Fruit fly (Drosophila melanogaster) whole organism, prepupa: ENCODE data around the gene drn.

Source experiments
- Blimp-1 ChIP-seq: fragments of 200-800 bp; sonication (Bioruptor generic); optimal IDR thresholded peaks from 3 replicates; lab custom pipeline; 2017; ENCODE audit warnings: missing biosample characterization, missing genetic modification characterization, mild to moderate bottlenecking, moderate library complexity, missing genetic modification reagents
- CG10631 ChIP-seq: fragments of 200-800 bp; sonication (Bioruptor generic); optimal IDR thresholded peaks from 2 replicates; lab custom pipeline; 2016; ENCODE audit warnings: missing biosample characterization, missing genetic modification characterization
- CG10669 ChIP-seq: fragments of 200-800 bp; sonication (Bioruptor generic); optimal IDR thresholded peaks from 3 replicates; lab custom pipeline; 2018; ENCODE audit warnings: missing biosample characterization, mild to moderate bottlenecking, missing genetic modification characterization, moderate library complexity
- CG11294 ChIP-seq: fragments of 200-800 bp; sonication (Bioruptor generic); IDR thresholded peaks from 2 replicates; pipeline ENCODE4 v1.3.6; 2022; ENCODE audit warnings: missing biosample characterization, missing genetic modification characterization
- CG11762 ChIP-seq: fragments of 200-800 bp; sonication (Bioruptor generic); optimal IDR thresholded peaks from 3 replicates; lab custom pipeline; 2016; ENCODE audit warnings: missing biosample characterization, missing genetic modification characterization; ENCODE audit not compliant: insufficient read depth
- CG1621 ChIP-seq: fragments of 200-800 bp; sonication (Bioruptor generic); optimal IDR thresholded peaks from 3 replicates; lab custom pipeline; 2018; ENCODE audit warnings: missing biosample characterization, mild to moderate bottlenecking, missing genetic modification characterization
- CG16779 ChIP-seq: fragments of 200-800 bp; sonication (Bioruptor generic); optimal IDR thresholded peaks from 3 replicates; lab custom pipeline; 2017; ENCODE audit warnings: missing biosample characterization, mild to moderate bottlenecking, missing genetic modification characterization
- CG3032 ChIP-seq: fragments of 200-800 bp; optimal IDR thresholded peaks from 2 replicates; lab custom pipeline; 2019; ENCODE audit warnings: missing biosample characterization, mild to moderate bottlenecking, missing genetic modification characterization, moderate library complexity
- CG31627 ChIP-seq: fragments of 200-800 bp; sonication (Bioruptor generic); optimal IDR thresholded peaks from 3 replicates; lab custom pipeline; 2016; ENCODE audit warnings: missing biosample characterization, missing genetic modification characterization
- CG32006 ChIP-seq: fragments of 200-800 bp; sonication (Bioruptor generic); optimal IDR thresholded peaks from 3 replicates; lab custom pipeline; 2017; ENCODE audit warnings: missing biosample characterization, mild to moderate bottlenecking, missing genetic modification characterization
- CG34406 ChIP-seq: fragments of 200-800 bp; sonication (Bioruptor generic); optimal IDR thresholded peaks from 3 replicates; lab custom pipeline; 2016; ENCODE audit warnings: missing biosample characterization, missing genetic modification characterization
- CG3919 ChIP-seq: fragments of 200-800 bp; sonication (Bioruptor generic); optimal IDR thresholded peaks from 3 replicates; lab custom pipeline; 2016; ENCODE audit warnings: missing biosample characterization, missing genetic modification characterization
- CG4318 ChIP-seq: fragments of 200-800 bp; sonication (Bioruptor generic); optimal IDR thresholded peaks from 3 replicates; lab custom pipeline; 2017; ENCODE audit warnings: missing biosample characterization, mild to moderate bottlenecking, missing genetic modification characterization
- CG6163 ChIP-seq: fragments of 200-800 bp; sonication (Bioruptor generic); IDR thresholded peaks from 3 replicates; pipeline ENCODE4 v1.3.6; 2022; ENCODE audit warnings: missing biosample characterization, missing genetic modification characterization
- CG6276 ChIP-seq: fragments of 200-800 bp; sonication (Bioruptor generic); optimal IDR thresholded peaks from 2 replicates; lab custom pipeline; 2017; ENCODE audit warnings: missing biosample characterization, mild to moderate bottlenecking, missing genetic modification characterization
- CG6808 ChIP-seq: fragments of 200-800 bp; sonication (Bioruptor generic); optimal IDR thresholded peaks from 3 replicates; lab custom pipeline; 2017; ENCODE audit warnings: missing biosample characterization, missing genetic modification characterization, mild to moderate bottlenecking, moderate library complexity, missing genetic modification reagents
- CG7368 ChIP-seq: fragments of 200-800 bp; sonication (Bioruptor generic); optimal IDR thresholded peaks from 3 replicates; lab custom pipeline; 2016; ENCODE audit warnings: missing biosample characterization, missing genetic modification characterization
- CG8119 ChIP-seq: fragments of 200-800 bp; sonication (Bioruptor generic); IDR thresholded peaks from 3 replicates; pipeline ENCODE4 v1.3.6; 2022; ENCODE audit warnings: missing biosample characterization, missing genetic modification characterization
- CG8319 ChIP-seq: fragments of 200-800 bp; sonication (Bioruptor generic); optimal IDR thresholded peaks from 3 replicates; lab custom pipeline; 2016; ENCODE audit warnings: missing biosample characterization, missing genetic modification characterization
- CG8632 ChIP-seq: fragments of 200-800 bp; sonication (Bioruptor generic); optimal IDR thresholded peaks from 3 replicates; lab custom pipeline; 2016; ENCODE audit warnings: missing biosample characterization, missing genetic modification characterization
- Eip75B ChIP-seq: fragments of 200-800 bp; sonication (Bioruptor generic); optimal IDR thresholded peaks from 3 replicates; lab custom pipeline; 2016; ENCODE audit warnings: missing biosample characterization, missing genetic modification characterization
- Eip78C ChIP-seq: fragments of 200-800 bp; sonication (Bioruptor generic); peaks from one replicate; lab custom pipeline; 2016; ENCODE audit warnings: missing biosample characterization, missing genetic modification characterization
- Eip93F ChIP-seq: fragments of 200-800 bp; sonication (Bioruptor generic); optimal IDR thresholded peaks from 2 replicates; lab custom pipeline; 2016; ENCODE audit warnings: missing biosample characterization, mild to moderate bottlenecking, missing genetic modification characterization
- Hr38 ChIP-seq: sonication (Bioruptor generic); optimal IDR thresholded peaks from 2 replicates; lab custom pipeline; 2016; ENCODE audit warnings: missing biosample characterization, missing genetic modification characterization
- Hr39 ChIP-seq: fragments of 200-800 bp; sonication (Bioruptor generic); optimal IDR thresholded peaks from 2 replicates; lab custom pipeline; 2016; ENCODE audit warnings: missing biosample characterization, missing genetic modification characterization
- Lpt ChIP-seq: fragments of 200-800 bp; sonication (Bioruptor generic); optimal IDR thresholded peaks from 3 replicates; lab custom pipeline; 2016; ENCODE audit warnings: missing biosample characterization, missing genetic modification characterization
- Met ChIP-seq: fragments of 200-800 bp; sonication (Bioruptor generic); optimal IDR thresholded peaks from 3 replicates; lab custom pipeline; 2016; ENCODE audit warnings: missing biosample characterization, missing genetic modification characterization
- OdsH ChIP-seq: fragments of 200-800 bp; sonication (Bioruptor generic); optimal IDR thresholded peaks from 3 replicates; lab custom pipeline; 2016; ENCODE audit warnings: missing biosample characterization, missing genetic modification characterization
- Smox ChIP-seq: fragments of 200-800 bp; sonication (Bioruptor generic); optimal IDR thresholded peaks from 3 replicates; lab custom pipeline; 2016; ENCODE audit warnings: missing biosample characterization, missing genetic modification characterization
- Sox102F ChIP-seq: fragments of 200-800 bp; sonication (Bioruptor generic); optimal IDR thresholded peaks from 2 replicates; lab custom pipeline; 2016; ENCODE audit warnings: missing biosample characterization, mild to moderate bottlenecking, missing genetic modification characterization
- Sox14 ChIP-seq: fragments of 200-800 bp; sonication (Bioruptor generic); optimal IDR thresholded peaks from 3 replicates; lab custom pipeline; 2016; ENCODE audit warnings: missing biosample characterization, missing genetic modification characterization
- Sox15 ChIP-seq: fragments of 200-800 bp; sonication (Bioruptor generic); optimal IDR thresholded peaks from 3 replicates; lab custom pipeline; 2016; ENCODE audit warnings: missing biosample characterization, missing genetic modification characterization
- achi ChIP-seq: fragments of 200-800 bp; sonication (Bioruptor generic); optimal IDR thresholded peaks from 3 replicates; lab custom pipeline; 2016; ENCODE audit warnings: missing biosample characterization, missing genetic modification characterization
- acj6 ChIP-seq: fragments of 200-800 bp; sonication (Bioruptor generic); optimal IDR thresholded peaks from 3 replicates; lab custom pipeline; 2016; ENCODE audit warnings: missing biosample characterization, missing genetic modification characterization
- cyc ChIP-seq: fragments of 200-800 bp; sonication (Bioruptor generic); optimal IDR thresholded peaks from 3 replicates; lab custom pipeline; 2016; ENCODE audit warnings: missing biosample characterization, missing genetic modification characterization
- dac ChIP-seq: fragments of 200-800 bp; sonication (Bioruptor generic); optimal IDR thresholded peaks from 2 replicates; lab custom pipeline; 2017; ENCODE audit warnings: missing biosample characterization, mild to moderate bottlenecking, missing genetic modification characterization
- dsx ChIP-seq: fragments of 200-800 bp; optimal IDR thresholded peaks from 3 replicates; lab custom pipeline; 2019; ENCODE audit warnings: missing biosample characterization, mild to moderate bottlenecking, missing genetic modification characterization, moderate library complexity; ENCODE audit not compliant: poor library complexity, severe bottlenecking
- eg ChIP-seq: fragments of 200-800 bp; sonication (Bioruptor generic); IDR thresholded peaks from 3 replicates; pipeline ENCODE4 v1.3.6; 2022; ENCODE audit warnings: missing biosample characterization, missing genetic modification characterization
- esn ChIP-seq: fragments of 200-800 bp; sonication (Bioruptor generic); optimal IDR thresholded peaks from 2 replicates; lab custom pipeline; 2016; ENCODE audit warnings: missing biosample characterization, mild to moderate bottlenecking, missing genetic modification characterization, moderate library complexity
- fd59A ChIP-seq: fragments of 200-800 bp; sonication (Bioruptor generic); optimal IDR thresholded peaks from 2 replicates; lab custom pipeline; 2017; ENCODE audit warnings: missing biosample characterization, mild to moderate bottlenecking, missing genetic modification characterization, missing genetic modification reagents
- fd85E ChIP-seq: fragments of 200-800 bp; sonication (Bioruptor generic); optimal IDR thresholded peaks from 3 replicates; lab custom pipeline; 2016; ENCODE audit warnings: missing biosample characterization, missing genetic modification characterization
- net ChIP-seq: fragments of 200-800 bp; sonication (Bioruptor generic); optimal IDR thresholded peaks from 3 replicates; lab custom pipeline; 2016; ENCODE audit warnings: missing biosample characterization, missing genetic modification characterization
- pdm3 ChIP-seq: fragments of 200-800 bp; sonication (Bioruptor generic); optimal IDR thresholded peaks from 3 replicates; lab custom pipeline; 2016; ENCODE audit warnings: missing biosample characterization, missing genetic modification characterization
- salr ChIP-seq, 2 experiments: fragments of 200-800 bp; sonication (Bioruptor generic); optimal IDR thresholded peaks; 3 replicates each; lab custom pipeline; 2016 to 2018; ENCODE audit warnings: missing biosample characterization in 2 of 2, missing genetic modification characterization in 2 of 2, mild to moderate bottlenecking in 1 of 2
- svp ChIP-seq: fragments of 200-800 bp; sonication (Bioruptor generic); peaks from one replicate; lab custom pipeline; 2016; ENCODE audit warnings: missing biosample characterization, missing genetic modification characterization
- topi ChIP-seq: fragments of 200-800 bp; sonication (Bioruptor generic); optimal IDR thresholded peaks from 3 replicates; lab custom pipeline; 2016; ENCODE audit warnings: missing biosample characterization, missing genetic modification characterization

drn gene

dm6 chr3R:9341189-9342012 is 1.4 kb downstream of the drn start (continued):
- TF ChIP-seq CG4318 (GFP tag; lab: Kevin White, UChicago) (peak; percentile 70), dsx (GFP tag; lab: Kevin White, UChicago) (peak; percentile 81), CG32006 (peak; percentile 85), CG7368 (GFP tag; lab: Kevin White, UChicago) (peak; percentile 69), CG10669 (GFP tag; lab: Kevin White, UChicago) (peak; percentile 82), Sox15 (GFP tag; lab: Kevin White, UChicago) (peak; percentile 47), svp (GFP tag; lab: Kevin White, UChicago) (peak; percentile 91), pdm3 (GFP tag; lab: Kevin White, UChicago) (peak; percentile 82), CG10631 (GFP tag; lab: Kevin White, UChicago) (peak; percentile 72), CG8632 (GFP tag; lab: Kevin White, UChicago) (peak; percentile 67), Smox (peak; percentile 88), Eip75B (GFP tag; lab: Kevin White, UChicago) (peak; percentile 82), Blimp-1 (peak; percentile 75), dac (GFP tag; lab: Kevin White, UChicago) (peak; percentile 33), CG1621 (tag; lab: Kevin White, UChicago) (peak; percentile 67), Sox14 (peak; percentile 80), Eip78C (peak; percentile 97), CG3919 (GFP tag; lab: Kevin White, UChicago) (peak; percentile 81), OdsH (peak; percentile 80), Lpt (GFP tag; lab: Kevin White, UChicago) (peak; percentile 62), CG11762 (GFP tag; lab: Kevin White, UChicago) (peak; percentile 68), CG16779 (peak; percentile 45), CG3032 (peak; percentile 84), CG34406 (GFP tag; lab: Kevin White, UChicago) (peak; percentile 81)
- TF ChIP-seq, all 60 proteins: peak for 58

DNA sequence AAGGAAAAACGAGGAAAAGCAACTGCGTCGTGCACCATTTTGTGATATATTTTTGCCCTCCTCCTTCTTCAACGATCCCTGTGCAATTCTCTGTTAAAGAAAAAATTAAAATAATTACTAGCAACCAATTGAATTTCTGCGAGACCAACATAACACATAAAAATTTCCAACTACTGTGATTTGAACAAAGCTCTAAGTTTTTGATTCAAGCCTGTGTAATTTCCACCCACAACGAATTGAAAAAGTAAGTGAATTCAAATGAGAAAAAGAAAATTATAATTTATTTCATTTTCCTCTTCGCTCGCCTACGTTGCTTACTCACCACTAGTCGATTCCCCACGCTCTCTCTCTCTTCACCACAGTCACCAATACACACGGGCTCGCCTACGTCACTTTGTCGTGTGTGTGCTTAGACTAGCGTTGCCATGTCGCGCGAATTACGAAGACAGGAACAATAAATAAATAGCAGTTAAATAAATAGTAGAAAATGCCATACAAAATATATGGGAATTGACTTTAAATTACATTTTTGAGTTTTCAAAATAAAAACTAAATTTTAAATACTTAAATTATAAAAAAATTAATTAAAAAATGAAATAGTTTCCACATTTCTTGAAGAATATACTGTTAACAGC is 2.3 kb downstream of the drn start:
- TF ChIP-seq Met (GFP tag; lab: Kevin White, UChicago) (peak; percentile 30), CG6163 (peak; percentile 57; the same call in 2 of the 3 replicates), Hr39 (GFP tag; lab: Kevin White, UChicago) (no peak), eg (peak; percentile 61; the same call in 2 of the 3 replicates), pdm3 (GFP tag; lab: Kevin White, UChicago) (peak; percentile 18), dac (GFP tag; lab: Kevin White, UChicago) (no peak), CG7368 (GFP tag; lab: Kevin White, UChicago) (peak; percentile 2), Smox (peak; percentile 19), CG6276 (GFP tag; lab: Kevin White, UChicago) (peak; percentile 10), Hr38 (no peak), cyc (no peak), esn (peak; percentile 5), CG3032 (no peak), net (no peak), Blimp-1 (peak; percentile 22), salr (GFP tag; optimal IDR thresholded peaks at IDR 0.05; lab: Kevin White, UChicago) (peak in 1 of 2 experiments; percentile 17), acj6 (peak; percentile 14), topi (GFP tag; lab: Kevin White, UChicago) (peak; percentile 5), Eip78C (peak; percentile 67), fd59A (no peak), CG11762 (GFP tag; lab: Kevin White, UChicago) (no peak), Sox14 (peak; percentile 20), CG11294 (GFP tag; lab: Robert Waterston, UW) (no peak), CG10669 (GFP tag; lab: Kevin White, UChicago) (peak; percentile 26), svp (GFP tag; lab: Kevin White, UChicago) (peak; percentile 48), OdsH (peak; percentile 14), fd85E (GFP tag; lab: Kevin White, UChicago) (peak; percentile 38), Sox102F (GFP tag; lab: Kevin White, UChicago) (peak; percentile 31), achi (GFP tag; lab: Kevin White, UChicago) (peak; percentile 43), CG8319 (GFP tag; lab: Kevin White, UChicago) (no peak), CG8632 (GFP tag; lab: Kevin White, UChicago) (no peak), CG8119 (GFP tag; lab: Robert Waterston, UW) (peak; percentile 39; the same call in 1 of the 3 replicates), Eip93F (no peak), CG31627 (GFP tag; lab: Kevin White, UChicago) (no peak), CG6808 (GFP tag; lab: Kevin White, UChicago) (peak; percentile 31)
